Worm (Caenorhabditis elegans) whole organism, L2 larva: Measurements from ENCODE around the gene trul-1.

Source experiments
- fos-1 ChIP-seq: fragments of 150-350 bp; optimal IDR thresholded peaks from 2 replicates; lab custom pipeline; 2014; ENCODE audit warnings: missing biosample characterization, missing genetic modification characterization
- nhr-11 ChIP-seq: fragments of 150-350 bp; optimal IDR thresholded peaks from 2 replicates; lab custom pipeline; 2014; ENCODE audit warnings: missing biosample characterization, missing genetic modification characterization

- TF ChIP-seq fos-1 (tag; lab: Kevin White, UChicago) (no peak), nhr-11 (tag; lab: Kevin White, UChicago) (no peak)
Measured at ce11 chrII:296911-297440, 14.6 kb upstream of the trul-1 start, which contains the start of the genes clec-117 and B0432.1.
